Worm (Caenorhabditis elegans): ENCODE data around the gene irg-8.

irg-8 gene

ce11 chrV:443193-443592 lies 25.7 kb upstream of the irg-8 start, which contains the start of gene srh-33:
srh-33 (minus strand) TSS chrV:443293.
- TF ChIP-seq elt-4 (tag; optimal IDR thresholded peaks at IDR 0.05) (no peak), ceh-34 (tag; optimal IDR thresholded peaks at IDR 0.05) (no peak), hlh-15 (tag; optimal IDR thresholded peaks at IDR 0.05) (no peak), ahr-1 (tag; optimal IDR thresholded peaks at IDR 0.05) (no peak), ama-1 (optimal IDR thresholded peaks at IDR 0.05) (no peak), ztf-16 (tag; optimal IDR thresholded peaks at IDR 0.05) (no peak), nfya-1 (tag; optimal IDR thresholded peaks at IDR 0.05) (no peak), K09A11.1 (tag; optimal IDR thresholded peaks at IDR 0.05; ENCODE audit: insufficient read depth) (no peak), ceh-2 (tag; optimal IDR thresholded peaks at IDR 0.05) (no peak), mec-3 (tag; optimal IDR thresholded peaks at IDR 0.05; ENCODE audit: borderline replicate concordance) (no peak), lim-6 (tag; optimal IDR thresholded peaks at IDR 0.05) (no peak), dve-1 (tag; optimal IDR thresholded peaks at IDR 0.05) (no peak), fkh-10 (GFP tag; optimal IDR thresholded peaks at IDR 0.05) (no peak), hlh-8 (tag; optimal IDR thresholded peaks at IDR 0.05) (no peak)

- TF ChIP-seq ahr-1 (tag; optimal IDR thresholded peaks at IDR 0.05) (no peak), hlh-6 (tag; optimal IDR thresholded peaks at IDR 0.05) (no peak), K09A11.1 (tag; optimal IDR thresholded peaks at IDR 0.05; ENCODE audit: insufficient read depth) (no peak), ceh-22 (tag; optimal IDR thresholded peaks at IDR 0.05) (no peak), ztf-16 (tag; optimal IDR thresholded peaks at IDR 0.05) (no peak), ceh-9 (tag; optimal IDR thresholded peaks at IDR 0.05) (no peak), pqm-1 (tag; optimal IDR thresholded peaks at IDR 0.05) (no peak), madf-2 (tag; optimal IDR thresholded peaks at IDR 0.05) (no peak), elt-4 (tag; optimal IDR thresholded peaks at IDR 0.05) (no peak), hlh-30 (tag; optimal IDR thresholded peaks at IDR 0.05; ENCODE audit: insufficient read depth) (no peak), ref-2 (tag; optimal IDR thresholded peaks at IDR 0.05) (no peak)
These were observed 23.4 kb upstream of the irg-8 start, which contains the start of gene B0554.7 for ce11 chrV:440923-441322. B0554.7 (minus strand) TSS chrV:441023.

ce11 chrV:439183-439749 lies 21.8 kb upstream of the irg-8 start:
- TF ChIP-seq sox-4 (tag; optimal IDR thresholded peaks at IDR 0.05) (no peak), madf-2 (tag; optimal IDR thresholded peaks at IDR 0.05) (no peak), lim-6 (tag; optimal IDR thresholded peaks at IDR 0.05) (no peak), C38D4.7 (GFP tag; optimal IDR thresholded peaks at IDR 0.05) (no peak), dmd-4 (tag; optimal IDR thresholded peaks at IDR 0.05; ENCODE audit: borderline replicate concordance) (no peak), unc-55 (GFP tag; optimal IDR thresholded peaks at IDR 0.05) (no peak), dve-1 (tag; optimal IDR thresholded peaks at IDR 0.05) (no peak), gmeb-2 (tag; optimal IDR thresholded peaks at IDR 0.05) (no peak), fkh-10 (GFP tag; optimal IDR thresholded peaks at IDR 0.05) (no peak), ceh-9 (tag; optimal IDR thresholded peaks at IDR 0.05) (no peak), elt-2 (tag; optimal IDR thresholded peaks at IDR 0.05) (no peak), che-1 (tag; optimal IDR thresholded peaks at IDR 0.05) (no peak)

ce11 chrV:438094-438493 lies 20.6 kb upstream of the irg-8 start, which contains the start of gene B0554.1:
B0554.1 (plus strand) TSS chrV:438394.
- no peak for TF ChIP-seq elt-4 (tag; optimal IDR thresholded peaks at IDR 0.05)

- TF ChIP-seq fkh-10 (GFP tag; optimal IDR thresholded peaks at IDR 0.05) (no peak), ceh-19 (GFP tag; optimal IDR thresholded peaks at IDR 0.05) (no peak), dmd-4 (tag; optimal IDR thresholded peaks at IDR 0.05; ENCODE audit: borderline replicate concordance) (no peak), eyg-1 (tag; optimal IDR thresholded peaks at IDR 0.05) (no peak), hlh-15 (tag; optimal IDR thresholded peaks at IDR 0.05) (no peak), ttx-3 (tag; optimal IDR thresholded peaks at IDR 0.05) (no peak), ceh-24 (tag; optimal IDR thresholded peaks at IDR 0.05) (no peak), pha-4 (tag; optimal IDR thresholded peaks at IDR 0.05) (no peak), hlh-6 (tag; optimal IDR thresholded peaks at IDR 0.05) (no peak), ztf-16 (tag; optimal IDR thresholded peaks at IDR 0.05) (no peak), C08G9.2 (tag; optimal IDR thresholded peaks at IDR 0.05) (no peak), unc-42 (tag; optimal IDR thresholded peaks at IDR 0.05) (no peak), hlh-30 (tag; optimal IDR thresholded peaks at IDR 0.05; ENCODE audit: insufficient read depth) (no peak), ceh-18 (tag; optimal IDR thresholded peaks at IDR 0.05) (no peak), fax-1 (tag; optimal IDR thresholded peaks at IDR 0.05) (no peak)
These were observed 16.4 kb upstream of the irg-8 start, which contains the start of gene B0554.2 for ce11 chrV:433898-434297. B0554.2 (plus strand) TSS chrV:434198.
